Worm (Caenorhabditis elegans) whole organism, L4 larva: ENCODE measurements around the gene T28C6.3.

Experiments used
- F37D6.2 ChIP-seq: sonication (generic microtip); optimal IDR thresholded peaks from 2 replicates; lab custom pipeline; 2016; ENCODE audit warnings: mild to moderate bottlenecking, missing genetic modification characterization, missing compliant biosample characterization
- Y48G9A.11 ChIP-seq: fragments of 200-800 bp; sonication (Bioruptor generic); IDR thresholded peaks from 2 replicates; pipeline ENCODE4 v1.3.6; 2022; ENCODE audit warnings: missing genetic modification reagents, missing genetic modification characterization, missing compliant biosample characterization
- aha-1 ChIP-seq: fragments of 150-350 bp; peaks from one replicate; lab custom pipeline; 2014; ENCODE audit warnings: missing biosample characterization, missing genetic modification characterization
- arid-1 ChIP-seq: fragments of 200-800 bp; sonication (Bioruptor generic); conservative IDR thresholded peaks from 2 replicates; pipeline ENCODE4 v1.3.6; 2022; ENCODE audit warnings: missing genetic modification reagents, missing genetic modification characterization, missing compliant biosample characterization
- ceh-32 ChIP-seq: sonication (generic microtip); optimal IDR thresholded peaks from 2 replicates; lab custom pipeline; 2016; ENCODE audit warnings: mild to moderate bottlenecking, missing genetic modification characterization, missing compliant biosample characterization; ENCODE audit not compliant: poor library complexity
- cey-2 ChIP-seq: sonication (generic microtip); optimal IDR thresholded peaks from 3 replicates; lab custom pipeline; 2017; ENCODE audit warnings: missing genetic modification characterization, mild to moderate bottlenecking, missing compliant biosample characterization, antibody characterized with exemption, borderline replicate concordance; ENCODE audit not compliant: insufficient read depth
- ctbp-1 ChIP-seq: fragments of 200-800 bp; sonication (Bioruptor generic); IDR thresholded peaks from 2 replicates; pipeline ENCODE4 v1.3.6; 2022; ENCODE audit warnings: missing genetic modification reagents, missing genetic modification characterization, missing compliant biosample characterization
- daf-12 ChIP-seq: fragments of 150-350 bp; optimal IDR thresholded peaks from 2 replicates; lab custom pipeline; 2014; ENCODE audit warnings: missing biosample characterization, missing genetic modification reagents, missing genetic modification characterization
- daf-16 ChIP-seq, 3 experiments: sonication (generic microtip); optimal IDR thresholded peaks; 2 replicates each; lab custom pipeline; 2016 to 2017; ENCODE audit warnings: missing genetic modification characterization in 3 of 3, missing genetic modification reagents in 3 of 3, mild to moderate bottlenecking in 2 of 3, missing compliant biosample characterization in 2 of 3, missing biosample characterization in 1 of 3, moderate library complexity in 1 of 3
- dmd-8 ChIP-seq: fragments of 200-800 bp; sonication (Bioruptor generic); IDR thresholded peaks from 2 replicates; pipeline ENCODE4 v1.3.6; 2022; ENCODE audit warnings: missing genetic modification characterization, missing compliant biosample characterization
- dmd-9 ChIP-seq: fragments of 200-800 bp; sonication (Bioruptor generic); IDR thresholded peaks from 2 replicates; pipeline ENCODE4 v1.3.6; 2022; ENCODE audit warnings: missing genetic modification reagents, missing genetic modification characterization, missing compliant biosample characterization
- dve-1 ChIP-seq: sonication (generic microtip); optimal IDR thresholded peaks from 2 replicates; lab custom pipeline; 2017; ENCODE audit warnings: antibody characterized with exemption, mild to moderate bottlenecking, missing genetic modification characterization, missing compliant biosample characterization; ENCODE audit not compliant: insufficient read depth
- egl-27 ChIP-seq: sonication (generic microtip); optimal IDR thresholded peaks from 3 replicates; lab custom pipeline; 2017; ENCODE audit warnings: missing biosample characterization, missing genetic modification reagents, missing genetic modification characterization
- egl-43 ChIP-seq: fragments of 200-800 bp; sonication (Bioruptor generic); IDR thresholded peaks from 2 replicates; pipeline ENCODE4 v1.3.6; 2022; ENCODE audit warnings: missing genetic modification reagents, missing genetic modification characterization, missing compliant biosample characterization
- fkh-10 ChIP-seq: fragments of 150-350 bp; optimal IDR thresholded peaks from 2 replicates; lab custom pipeline; 2014; ENCODE audit warnings: missing biosample characterization, missing genetic modification reagents, missing genetic modification characterization
- fos-1 ChIP-seq: fragments of 150-350 bp; optimal IDR thresholded peaks from 2 replicates; lab custom pipeline; 2014; ENCODE audit warnings: missing biosample characterization, missing genetic modification characterization
- hlh-11 ChIP-seq: fragments of 200-800 bp; sonication (Bioruptor generic); optimal IDR thresholded peaks from 2 replicates; lab custom pipeline; 2018; ENCODE audit warnings: mild to moderate bottlenecking, missing genetic modification characterization, missing compliant biosample characterization
- hlh-30 ChIP-seq: sonication (generic microtip); optimal IDR thresholded peaks from 2 replicates; lab custom pipeline; 2017; ENCODE audit warnings: antibody characterized with exemption, mild to moderate bottlenecking, missing genetic modification characterization, missing compliant biosample characterization; ENCODE audit not compliant: insufficient read depth
- jun-1 ChIP-seq: fragments of 150-350 bp; optimal IDR thresholded peaks from 2 replicates; lab custom pipeline; 2014; ENCODE audit warnings: missing biosample characterization, missing genetic modification reagents, missing genetic modification characterization
- lin-13 ChIP-seq: fragments of 150-350 bp; optimal IDR thresholded peaks from 2 replicates; lab custom pipeline; 2014; ENCODE audit warnings: missing biosample characterization, missing genetic modification reagents, missing genetic modification characterization
- lin-15B ChIP-seq: fragments of 150-350 bp; sonication (generic microtip); optimal IDR thresholded peaks from 3 replicates; lab custom pipeline; 2014; ENCODE audit warnings: missing biosample characterization, missing genetic modification characterization
- lin-29 ChIP-seq: fragments of 200-800 bp; sonication (Bioruptor generic); IDR thresholded peaks from 2 replicates; pipeline ENCODE4 v1.3.6; 2022; ENCODE audit warnings: missing genetic modification reagents, missing genetic modification characterization, missing compliant biosample characterization
- lin-38 ChIP-seq: fragments of 200-800 bp; sonication (Bioruptor generic); IDR thresholded peaks from 2 replicates; pipeline ENCODE4 v1.3.6; 2022; ENCODE audit warnings: missing genetic modification reagents, missing genetic modification characterization, missing compliant biosample characterization
- lin-39 ChIP-seq: fragments of 150-350 bp; optimal IDR thresholded peaks from 2 replicates; lab custom pipeline; 2014; ENCODE audit warnings: missing biosample characterization, missing genetic modification reagents, missing genetic modification characterization
- madf-9 ChIP-seq: fragments of 200-800 bp; sonication (Bioruptor generic); conservative IDR thresholded peaks from 2 replicates; pipeline ENCODE4 v1.3.6; 2022; ENCODE audit warnings: missing genetic modification reagents, missing genetic modification characterization, missing compliant biosample characterization
- mdt-29 ChIP-seq: fragments of 200-800 bp; sonication (Bioruptor generic); IDR thresholded peaks from 2 replicates; pipeline ENCODE4 v1.3.6; 2022; ENCODE audit warnings: missing genetic modification reagents, missing genetic modification characterization, missing compliant biosample characterization
- mes-2 ChIP-seq: sonication (generic microtip); optimal IDR thresholded peaks from 2 replicates; lab custom pipeline; 2016; ENCODE audit warnings: missing genotype, mild to moderate bottlenecking, missing genetic modification characterization, missing compliant biosample characterization; ENCODE audit not compliant: poor library complexity, severe bottlenecking
- nhr-25 ChIP-seq: sonication (generic microtip); optimal IDR thresholded peaks from 2 replicates; lab custom pipeline; 2017; ENCODE audit warnings: missing genetic modification characterization, mild to moderate bottlenecking, missing compliant biosample characterization, antibody characterized with exemption, moderate library complexity, borderline replicate concordance; ENCODE audit not compliant: insufficient read depth
- nhr-28 ChIP-seq: fragments of 150-350 bp; optimal IDR thresholded peaks from 2 replicates; lab custom pipeline; 2014; ENCODE audit warnings: missing biosample characterization, missing genetic modification characterization
- nhr-41 ChIP-seq: fragments of 200-800 bp; sonication (Bioruptor generic); IDR thresholded peaks from 2 replicates; pipeline ENCODE4 v1.3.6; 2022; ENCODE audit warnings: missing genetic modification reagents, missing genetic modification characterization, missing compliant biosample characterization
- nhr-48 ChIP-seq: sonication (generic microtip); optimal IDR thresholded peaks from 2 replicates; lab custom pipeline; 2016; ENCODE audit warnings: mild to moderate bottlenecking, missing genetic modification characterization, missing compliant biosample characterization
- nhr-6 ChIP-seq: fragments of 150-350 bp; optimal IDR thresholded peaks from 2 replicates; lab custom pipeline; 2014; ENCODE audit warnings: missing biosample characterization, missing genetic modification characterization
- pqm-1 ChIP-seq: sonication (generic microtip); optimal IDR thresholded peaks from 2 replicates; lab custom pipeline; 2017; ENCODE audit warnings: missing biosample characterization, missing genetic modification characterization
- rbr-2 ChIP-seq: sonication (generic microtip); optimal IDR thresholded peaks from 2 replicates; lab custom pipeline; 2016; ENCODE audit warnings: missing genotype, missing genetic modification characterization, missing compliant biosample characterization
- saeg-2 ChIP-seq: fragments of 200-800 bp; sonication (Bioruptor generic); IDR thresholded peaks from 2 replicates; pipeline ENCODE4 v1.3.6; 2022; ENCODE audit warnings: missing genetic modification reagents, missing genetic modification characterization, missing compliant biosample characterization
- skn-1 ChIP-seq: fragments of 150-350 bp; optimal IDR thresholded peaks from 2 replicates; lab custom pipeline; 2014; ENCODE audit warnings: missing biosample characterization, missing genetic modification characterization
- unc-62 ChIP-seq, 3 experiments: fragments of 150-350 bp in 1 of 3; sonication (generic microtip); optimal IDR thresholded peaks in 2 of 3; peaks in 1 of 3; 1 replicate in 1 of 3; 2 replicates in 2 of 3; lab custom pipeline; 2014 to 2017; ENCODE audit warnings: missing biosample characterization in 3 of 3, missing genetic modification characterization in 3 of 3, missing genetic modification reagents in 3 of 3, missing genotype in 1 of 3
- vab-7 ChIP-seq: fragments of 200-800 bp; sonication (Bioruptor generic); IDR thresholded peaks from 2 replicates; pipeline ENCODE4 v1.3.6; 2022; ENCODE audit warnings: missing genetic modification reagents, missing genetic modification characterization, missing compliant biosample characterization
- zip-2 ChIP-seq: fragments of 150-350 bp; optimal IDR thresholded peaks from 2 replicates; lab custom pipeline; 2014; ENCODE audit warnings: missing biosample characterization, missing genetic modification characterization
- ztf-7 ChIP-seq: fragments of 150-350 bp; optimal IDR thresholded peaks from 2 replicates; lab custom pipeline; 2014; ENCODE audit warnings: missing biosample characterization, missing genetic modification characterization

The T28C6.3 gene

ce11 chrIV:8852194-8852593 is 32.1 kb downstream of the T28C6.3 start, which contains the start of gene alp-1:
Gene alp-1, plus strand, starts transcription at chrIV:8852494.
- TF ChIP-seq daf-12 (tag; lab: Kevin White, UChicago), result no peak
- TF ChIP-seq lin-15B (tag; lab: Kevin White, UChicago), result no peak

ce11 chrIV:8853301-8853700 is 33.2 kb downstream of the T28C6.3 start:
- TF ChIP-seq Y48G9A.11 (GFP tag; lab: Robert Waterston, UW) (no peak), aha-1 (tag; lab: Kevin White, UChicago) (peak; percentile 67)

ce11 chrIV:8855963-8856362 is 35.8 kb downstream of the T28C6.3 start, which contains the start of gene T11B7.5:
Gene T11B7.5, minus strand, starts transcription at chrIV:8856063.
- TF ChIP-seq hlh-11 (no peak), aha-1 (tag; lab: Kevin White, UChicago) (peak; percentile 17)
- TF ChIP-seq, all 104 proteins: peak for 1

- peak; percentile 13 for TF ChIP-seq cey-2 (tag; lab: Kevin White, UChicago)
- TF ChIP-seq lin-38, result no peak
- TF ChIP-seq nhr-28 (tag; lab: Kevin White, UChicago), result peak; percentile 41
- TF ChIP-seq daf-16 (GFP tag; optimal IDR thresholded peaks at IDR 0.05; lab: Kevin White, UChicago), result peak in 1 of 2 experiments; percentile 13
- TF ChIP-seq daf-16 (tag; optimal IDR thresholded peaks at IDR 0.05; lab: Kevin White, UChicago), result no peak
- peak in 1 of 2 experiments; percentile 98 for TF ChIP-seq unc-62 (GFP tag; optimal IDR thresholded peaks at IDR 0.05 in 1 of 2; lab: Kevin White, UChicago)
- TF ChIP-seq unc-62 (tag; optimal IDR thresholded peaks at IDR 0.05; lab: Kevin White, UChicago), result no peak
These were observed 44.5 kb downstream of the T28C6.3 start for ce11 chrIV:8864672-8865071.

ce11 chrIV:8865343-8865742 is 45.2 kb downstream of the T28C6.3 start, which contains the start of gene C09G9.1:
Gene C09G9.1, minus strand, starts transcription at chrIV:8865485.
- TF ChIP-seq zip-2 (tag; lab: Kevin White, UChicago), result no peak
- no peak for TF ChIP-seq jun-1
- TF ChIP-seq unc-62 (GFP tag; optimal IDR thresholded peaks at IDR 0.05 in 1 of 2; lab: Kevin White, UChicago), result peak in 1 of 2 experiments; percentile 51
- no peak for TF ChIP-seq unc-62 (tag; optimal IDR thresholded peaks at IDR 0.05; lab: Kevin White, UChicago)
- TF ChIP-seq hlh-30, result no peak
- no peak for TF ChIP-seq nhr-6 (tag; lab: Kevin White, UChicago)
- no peak for TF ChIP-seq vab-7
- TF ChIP-seq rbr-2, result no peak
- TF ChIP-seq nhr-48 (tag; lab: Kevin White, UChicago), result no peak
- no peak for TF ChIP-seq skn-1 (tag; lab: Kevin White, UChicago)
- TF ChIP-seq dmd-8 (GFP tag; lab: Robert Waterston, UW), result no peak
- TF ChIP-seq arid-1 (GFP tag; lab: Robert Waterston, UW), result no peak
- TF ChIP-seq ztf-7 (tag; lab: Kevin White, UChicago), result no peak
- TF ChIP-seq F37D6.2 (tag; lab: Kevin White, UChicago), result no peak
- TF ChIP-seq madf-9, result no peak
- no peak for TF ChIP-seq lin-39 (tag; lab: Kevin White, UChicago)
- TF ChIP-seq saeg-2 (GFP tag; lab: Robert Waterston, UW), result no peak
- TF ChIP-seq Y48G9A.11 (GFP tag; lab: Robert Waterston, UW), result no peak
- no peak for TF ChIP-seq lin-13
- peak; percentile 51 for TF ChIP-seq nhr-28 (tag; lab: Kevin White, UChicago)
- TF ChIP-seq nhr-41 (GFP tag; lab: Robert Waterston, UW), result no peak
- no peak for TF ChIP-seq hlh-11
- TF ChIP-seq lin-38, result no peak
- no peak for TF ChIP-seq mdt-29 (GFP tag; lab: Robert Waterston, UW)
- no peak for TF ChIP-seq ctbp-1
- no peak for TF ChIP-seq ceh-32
- no peak for TF ChIP-seq fos-1 (tag; lab: Kevin White, UChicago)
- TF ChIP-seq mes-2, result no peak
- TF ChIP-seq dve-1 (tag; lab: Kevin White, UChicago), result peak; percentile 40
- TF ChIP-seq dmd-9 (GFP tag; lab: Robert Waterston, UW), result no peak
- TF ChIP-seq pqm-1, result peak; percentile 67
- TF ChIP-seq egl-27 (tag; lab: Kevin White, UChicago), result no peak
- TF ChIP-seq fkh-10, result no peak
- no peak for TF ChIP-seq nhr-25
- TF ChIP-seq egl-43 (GFP tag; lab: Robert Waterston, UW), result no peak
- no peak for TF ChIP-seq lin-29 (GFP tag; lab: Robert Waterston, UW)
- TF ChIP-seq aha-1 (tag; lab: Kevin White, UChicago), result no peak
